Worm (Caenorhabditis elegans) whole organism, L4/young adult: Measurements from ENCODE around the gene snfc-5.

Source experiments
- W03F9.2 ChIP-seq: fragments of 150-350 bp; optimal IDR thresholded peaks from 2 replicates; lab custom pipeline; 2014; ENCODE audit warnings: missing biosample characterization, missing genetic modification characterization
- him-1 ChIP-seq: sonication (generic microtip); optimal IDR thresholded peaks from 2 replicates; lab custom pipeline; 2016; ENCODE audit warnings: missing genotype, missing genetic modification reagents, missing genetic modification characterization, missing compliant biosample characterization

DNA sequence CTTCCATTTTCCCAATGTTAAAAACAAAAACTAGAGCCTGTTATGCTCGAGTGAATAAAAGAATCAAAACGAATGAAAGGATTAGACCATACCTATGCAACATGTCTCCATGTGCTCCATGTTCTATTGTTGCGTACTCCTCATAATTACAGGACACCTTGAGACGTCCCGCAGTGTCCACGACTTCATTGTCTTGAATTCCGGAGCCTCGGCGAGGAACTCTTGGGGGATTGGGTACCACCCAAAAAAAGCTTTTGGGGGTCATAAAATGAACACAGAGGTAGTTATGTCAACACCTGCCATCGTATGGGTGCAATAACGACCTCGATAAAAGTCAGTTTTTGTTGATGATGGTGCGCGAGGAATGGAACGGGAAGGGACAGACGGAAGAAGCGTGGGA is 50.3 kb downstream of the snfc-5 start:
- TF ChIP-seq him-1 = no peak
- no peak for TF ChIP-seq W03F9.2 (tag; lab: Kevin White, UChicago)
